Worm (Caenorhabditis elegans): Measurements from ENCODE around the gene C18A11.3.

The C18A11.3 gene

ce11 chrX:8088474-8088873 is 27.6 kb downstream of the C18A11.3 start, which contains the start of gene vem-1:
Gene vem-1, minus strand, starts transcription at chrX:8088574.
- TF ChIP-seq ama-1 (optimal IDR thresholded peaks at IDR 0.05) (no peak), unc-62 (GFP tag; optimal IDR thresholded peaks at IDR 0.05) (no peak), elt-1 (tag; optimal IDR thresholded peaks at IDR 0.05) (no peak), ztf-4 (tag; optimal IDR thresholded peaks at IDR 0.05) (no peak), unc-55 (GFP tag; optimal IDR thresholded peaks at IDR 0.05) (no peak), aly-2 (tag; optimal IDR thresholded peaks at IDR 0.05) (no peak), lsy-2 (tag; optimal IDR thresholded peaks at IDR 0.05) (no peak), gmeb-1 (tag; optimal IDR thresholded peaks at IDR 0.05) (no peak), C34F6.9 (tag; optimal IDR thresholded peaks at IDR 0.05) (no peak), snpc-4 (tag; optimal IDR thresholded peaks at IDR 0.05) (no peak), ztf-1 (GFP tag; conservative IDR thresholded peaks at IDR 0.05) (no peak), ceh-16 (tag; optimal IDR thresholded peaks at IDR 0.05) (no peak), zag-1 (tag; optimal IDR thresholded peaks at IDR 0.05) (no peak), elt-3 (tag; optimal IDR thresholded peaks at IDR 0.05) (no peak), mab-5 (tag; optimal IDR thresholded peaks at IDR 0.05) (no peak), skn-1 (tag; optimal IDR thresholded peaks at IDR 0.05) (no peak), dmd-4 (tag; optimal IDR thresholded peaks at IDR 0.05) (no peak), nhr-25 (tag; optimal IDR thresholded peaks at IDR 0.05) (no peak), nhr-11 (tag; optimal IDR thresholded peaks at IDR 0.05) (no peak), lin-13 (GFP tag; optimal IDR thresholded peaks at IDR 0.05) (no peak)

- peak; percentile 37 for TF ChIP-seq sma-3 (GFP tag; optimal IDR thresholded peaks at IDR 0.05)
- TF ChIP-seq fos-1 (tag; optimal IDR thresholded peaks at IDR 0.05): peak; percentile 56
- TF ChIP-seq nhr-12 (tag; optimal IDR thresholded peaks at IDR 0.05): no peak
- no peak for TF ChIP-seq elt-1 (tag; optimal IDR thresholded peaks at IDR 0.05)
- TF ChIP-seq zag-1 (tag; optimal IDR thresholded peaks at IDR 0.05): no peak
- no peak for TF ChIP-seq C34F6.9 (tag; optimal IDR thresholded peaks at IDR 0.05)
- no peak for TF ChIP-seq Y55F3AM.14 (GFP tag; optimal IDR thresholded peaks at IDR 0.05)
- TF ChIP-seq blmp-1 (tag; optimal IDR thresholded peaks at IDR 0.05; ENCODE audit: insufficient read depth): peak; percentile 37
- TF ChIP-seq nhr-25 (tag; optimal IDR thresholded peaks at IDR 0.05): peak; percentile 51
- peak; percentile 28 for TF ChIP-seq sma-9 (GFP tag; optimal IDR thresholded peaks at IDR 0.05)
- TF ChIP-seq sma-9 (tag; optimal IDR thresholded peaks at IDR 0.05): no peak
Observed at ce11 chrX:8089266-8089909, 28.5 kb downstream of the C18A11.3 start.

- TF ChIP-seq mdl-1 (tag; optimal IDR thresholded peaks at IDR 0.05): peak in 1 of 2 experiments; percentile 40
- no peak for TF ChIP-seq nhr-10 (tag; optimal IDR thresholded peaks at IDR 0.05)
- TF ChIP-seq sem-4 (tag; optimal IDR thresholded peaks at IDR 0.05): no peak
- TF ChIP-seq crh-2 (tag; optimal IDR thresholded peaks at IDR 0.05): peak; percentile 28
- TF ChIP-seq elt-1 (tag; optimal IDR thresholded peaks at IDR 0.05): no peak
- TF ChIP-seq Y55F3AM.14 (GFP tag; optimal IDR thresholded peaks at IDR 0.05): no peak
- TF ChIP-seq blmp-1 (tag; optimal IDR thresholded peaks at IDR 0.05; ENCODE audit: insufficient read depth): peak; percentile 8
- TF ChIP-seq nhr-21 (tag; optimal IDR thresholded peaks at IDR 0.05): peak; percentile 68
- no peak for TF ChIP-seq peb-1 (tag; optimal IDR thresholded peaks at IDR 0.05)
- peak; percentile 90 for TF ChIP-seq sma-9 (GFP tag; optimal IDR thresholded peaks at IDR 0.05)
- TF ChIP-seq sma-9 (tag; optimal IDR thresholded peaks at IDR 0.05): no peak
- TF ChIP-seq nhr-129 (tag; optimal IDR thresholded peaks at IDR 0.05): peak; percentile 58
- no peak for TF ChIP-seq zag-1 (tag; optimal IDR thresholded peaks at IDR 0.05)
- no peak for TF ChIP-seq ztf-4 (tag; optimal IDR thresholded peaks at IDR 0.05)
- peak; percentile 16 for TF ChIP-seq nhr-6 (tag; optimal IDR thresholded peaks at IDR 0.05)
- TF ChIP-seq C34F6.9 (tag; optimal IDR thresholded peaks at IDR 0.05): peak; percentile 17
- TF ChIP-seq snpc-4 (tag; optimal IDR thresholded peaks at IDR 0.05): no peak
- no peak for TF ChIP-seq dmd-4 (tag; optimal IDR thresholded peaks at IDR 0.05)
- no peak for TF ChIP-seq lin-13 (GFP tag; optimal IDR thresholded peaks at IDR 0.05)
- TF ChIP-seq R02D3.7 (tag; optimal IDR thresholded peaks at IDR 0.05): no peak
- no peak for TF ChIP-seq nhr-12 (tag; optimal IDR thresholded peaks at IDR 0.05)
Observed at ce11 chrX:8089916-8090315, 29.0 kb downstream of the C18A11.3 start.

DNA sequence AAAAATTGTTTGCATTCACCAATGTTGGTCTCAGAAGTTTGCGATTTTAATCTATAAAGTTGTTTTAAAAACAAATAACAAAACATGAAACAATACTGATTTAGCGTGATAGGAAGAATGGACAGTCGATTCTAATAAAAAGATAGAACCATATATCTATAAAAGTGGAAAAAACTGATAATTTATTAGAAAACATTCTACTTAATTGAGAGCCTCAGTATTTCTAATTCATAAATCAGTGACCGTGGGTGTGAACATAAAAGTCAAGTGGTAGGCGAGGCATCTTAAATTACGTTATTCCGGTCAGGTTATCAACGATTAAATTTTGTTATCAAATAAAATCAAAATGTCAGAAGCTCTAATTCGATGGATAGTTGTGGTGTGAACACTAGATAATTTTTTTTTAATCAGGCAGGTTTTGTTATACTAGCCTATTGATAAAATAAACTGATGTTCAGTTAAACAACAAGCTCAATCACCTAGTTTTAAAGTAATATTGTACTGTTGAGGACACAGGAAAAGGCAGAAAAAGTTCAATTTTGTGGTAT is 38.0 kb downstream of the C18A11.3 start, which contains the start of gene catp-5:
catp-5 (minus strand) TSS at position 51 of the 548 bp plus-strand sequence.
- TF ChIP-seq fos-1 (tag; optimal IDR thresholded peaks at IDR 0.05): peak; percentile 40
- no peak for TF ChIP-seq lin-11 (tag; optimal IDR thresholded peaks at IDR 0.05)

Data from whole organism, L2 larva.